Fruit fly (Drosophila melanogaster) whole organism, prepupa: ENCODE measurements around the gene CG18170.

ENCODE experiments used
- CG10631 ChIP-seq: fragments of 200-800 bp; sonication (Bioruptor generic); optimal IDR thresholded peaks from 2 replicates; lab custom pipeline; 2016; ENCODE audit warnings: missing biosample characterization, missing genetic modification characterization
- CG10669 ChIP-seq: fragments of 200-800 bp; sonication (Bioruptor generic); optimal IDR thresholded peaks from 3 replicates; lab custom pipeline; 2018; ENCODE audit warnings: missing biosample characterization, mild to moderate bottlenecking, missing genetic modification characterization, moderate library complexity
- CG11294 ChIP-seq: fragments of 200-800 bp; sonication (Bioruptor generic); IDR thresholded peaks from 2 replicates; pipeline ENCODE4 v1.3.6; 2022; ENCODE audit warnings: missing biosample characterization, missing genetic modification characterization
- CG11762 ChIP-seq: fragments of 200-800 bp; sonication (Bioruptor generic); optimal IDR thresholded peaks from 3 replicates; lab custom pipeline; 2016; ENCODE audit warnings: missing biosample characterization, missing genetic modification characterization; ENCODE audit not compliant: insufficient read depth
- CG11902 ChIP-seq: fragments of 200-800 bp; sonication (Bioruptor generic); optimal IDR thresholded peaks from 3 replicates; lab custom pipeline; 2016; ENCODE audit warnings: missing biosample characterization, missing genetic modification characterization
- CG15336 ChIP-seq: fragments of 200-800 bp; sonication (Bioruptor generic); IDR thresholded peaks from 2 replicates; pipeline ENCODE4 v1.3.6; 2022; ENCODE audit warnings: missing biosample characterization, missing genetic modification characterization
- CG1621 ChIP-seq: fragments of 200-800 bp; sonication (Bioruptor generic); optimal IDR thresholded peaks from 3 replicates; lab custom pipeline; 2018; ENCODE audit warnings: missing biosample characterization, mild to moderate bottlenecking, missing genetic modification characterization
- CG3032 ChIP-seq: fragments of 200-800 bp; optimal IDR thresholded peaks from 2 replicates; lab custom pipeline; 2019; ENCODE audit warnings: missing biosample characterization, mild to moderate bottlenecking, missing genetic modification characterization, moderate library complexity
- CG31627 ChIP-seq: fragments of 200-800 bp; sonication (Bioruptor generic); optimal IDR thresholded peaks from 3 replicates; lab custom pipeline; 2016; ENCODE audit warnings: missing biosample characterization, missing genetic modification characterization
- CG34406 ChIP-seq: fragments of 200-800 bp; sonication (Bioruptor generic); optimal IDR thresholded peaks from 3 replicates; lab custom pipeline; 2016; ENCODE audit warnings: missing biosample characterization, missing genetic modification characterization
- CG3919 ChIP-seq: fragments of 200-800 bp; sonication (Bioruptor generic); optimal IDR thresholded peaks from 3 replicates; lab custom pipeline; 2016; ENCODE audit warnings: missing biosample characterization, missing genetic modification characterization
- CG4318 ChIP-seq: fragments of 200-800 bp; sonication (Bioruptor generic); optimal IDR thresholded peaks from 3 replicates; lab custom pipeline; 2017; ENCODE audit warnings: missing biosample characterization, mild to moderate bottlenecking, missing genetic modification characterization
- CG6163 ChIP-seq: fragments of 200-800 bp; sonication (Bioruptor generic); IDR thresholded peaks from 3 replicates; pipeline ENCODE4 v1.3.6; 2022; ENCODE audit warnings: missing biosample characterization, missing genetic modification characterization
- CG6276 ChIP-seq: fragments of 200-800 bp; sonication (Bioruptor generic); optimal IDR thresholded peaks from 2 replicates; lab custom pipeline; 2017; ENCODE audit warnings: missing biosample characterization, mild to moderate bottlenecking, missing genetic modification characterization
- CG6792 ChIP-seq: fragments of 200-800 bp; sonication (Bioruptor generic); optimal IDR thresholded peaks from 3 replicates; lab custom pipeline; 2016; ENCODE audit warnings: missing biosample characterization, missing genetic modification characterization
- CG6854 ChIP-seq: fragments of 200-800 bp; sonication (Bioruptor generic); optimal IDR thresholded peaks from 2 replicates; lab custom pipeline; 2017; ENCODE audit warnings: missing biosample characterization, mild to moderate bottlenecking, missing genetic modification characterization
- CG7368 ChIP-seq: fragments of 200-800 bp; sonication (Bioruptor generic); optimal IDR thresholded peaks from 3 replicates; lab custom pipeline; 2016; ENCODE audit warnings: missing biosample characterization, missing genetic modification characterization
- CG8119 ChIP-seq: fragments of 200-800 bp; sonication (Bioruptor generic); IDR thresholded peaks from 3 replicates; pipeline ENCODE4 v1.3.6; 2022; ENCODE audit warnings: missing biosample characterization, missing genetic modification characterization
- CG8319 ChIP-seq: fragments of 200-800 bp; sonication (Bioruptor generic); optimal IDR thresholded peaks from 3 replicates; lab custom pipeline; 2016; ENCODE audit warnings: missing biosample characterization, missing genetic modification characterization
- CG9139 ChIP-seq: fragments of 200-800 bp; sonication (Bioruptor generic); optimal IDR thresholded peaks from 3 replicates; lab custom pipeline; 2017; ENCODE audit warnings: missing biosample characterization, mild to moderate bottlenecking, missing genetic modification characterization
- Eip75B ChIP-seq: fragments of 200-800 bp; sonication (Bioruptor generic); optimal IDR thresholded peaks from 3 replicates; lab custom pipeline; 2016; ENCODE audit warnings: missing biosample characterization, missing genetic modification characterization
- Eip78C ChIP-seq: fragments of 200-800 bp; sonication (Bioruptor generic); peaks from one replicate; lab custom pipeline; 2016; ENCODE audit warnings: missing biosample characterization, missing genetic modification characterization
- Eip93F ChIP-seq: fragments of 200-800 bp; sonication (Bioruptor generic); optimal IDR thresholded peaks from 2 replicates; lab custom pipeline; 2016; ENCODE audit warnings: missing biosample characterization, mild to moderate bottlenecking, missing genetic modification characterization
- Ets21C ChIP-seq: fragments of 200-800 bp; sonication (Bioruptor generic); optimal IDR thresholded peaks from 3 replicates; lab custom pipeline; 2016; ENCODE audit warnings: missing biosample characterization, missing genetic modification characterization
- Ets96B ChIP-seq: fragments of 200-800 bp; optimal IDR thresholded peaks from 2 replicates; lab custom pipeline; 2019; ENCODE audit warnings: missing biosample characterization, mild to moderate bottlenecking, missing genetic modification characterization, moderate library complexity
- Gug ChIP-seq: fragments of 200-800 bp; sonication (Bioruptor generic); IDR thresholded peaks from 2 replicates; pipeline ENCODE4 v1.3.6; 2022; ENCODE audit warnings: missing biosample characterization, missing genetic modification characterization
- Hr38 ChIP-seq: sonication (Bioruptor generic); optimal IDR thresholded peaks from 2 replicates; lab custom pipeline; 2016; ENCODE audit warnings: missing biosample characterization, missing genetic modification characterization
- Hr4 ChIP-seq: fragments of 200-800 bp; sonication (Bioruptor generic); optimal IDR thresholded peaks from 3 replicates; lab custom pipeline; 2016; ENCODE audit warnings: missing biosample characterization, missing genetic modification characterization
- Lpt ChIP-seq: fragments of 200-800 bp; sonication (Bioruptor generic); optimal IDR thresholded peaks from 3 replicates; lab custom pipeline; 2016; ENCODE audit warnings: missing biosample characterization, missing genetic modification characterization
- Met ChIP-seq: fragments of 200-800 bp; sonication (Bioruptor generic); optimal IDR thresholded peaks from 3 replicates; lab custom pipeline; 2016; ENCODE audit warnings: missing biosample characterization, missing genetic modification characterization
- Smox ChIP-seq: fragments of 200-800 bp; sonication (Bioruptor generic); optimal IDR thresholded peaks from 3 replicates; lab custom pipeline; 2016; ENCODE audit warnings: missing biosample characterization, missing genetic modification characterization
- Sox102F ChIP-seq: fragments of 200-800 bp; sonication (Bioruptor generic); optimal IDR thresholded peaks from 2 replicates; lab custom pipeline; 2016; ENCODE audit warnings: missing biosample characterization, mild to moderate bottlenecking, missing genetic modification characterization
- Sox14 ChIP-seq: fragments of 200-800 bp; sonication (Bioruptor generic); optimal IDR thresholded peaks from 3 replicates; lab custom pipeline; 2016; ENCODE audit warnings: missing biosample characterization, missing genetic modification characterization
- Sox15 ChIP-seq: fragments of 200-800 bp; sonication (Bioruptor generic); optimal IDR thresholded peaks from 3 replicates; lab custom pipeline; 2016; ENCODE audit warnings: missing biosample characterization, missing genetic modification characterization
- achi ChIP-seq: fragments of 200-800 bp; sonication (Bioruptor generic); optimal IDR thresholded peaks from 3 replicates; lab custom pipeline; 2016; ENCODE audit warnings: missing biosample characterization, missing genetic modification characterization
- acj6 ChIP-seq: fragments of 200-800 bp; sonication (Bioruptor generic); optimal IDR thresholded peaks from 3 replicates; lab custom pipeline; 2016; ENCODE audit warnings: missing biosample characterization, missing genetic modification characterization
- cyc ChIP-seq: fragments of 200-800 bp; sonication (Bioruptor generic); optimal IDR thresholded peaks from 3 replicates; lab custom pipeline; 2016; ENCODE audit warnings: missing biosample characterization, missing genetic modification characterization
- dsx ChIP-seq: fragments of 200-800 bp; optimal IDR thresholded peaks from 3 replicates; lab custom pipeline; 2019; ENCODE audit warnings: missing biosample characterization, mild to moderate bottlenecking, missing genetic modification characterization, moderate library complexity; ENCODE audit not compliant: poor library complexity, severe bottlenecking
- eg ChIP-seq: fragments of 200-800 bp; sonication (Bioruptor generic); IDR thresholded peaks from 3 replicates; pipeline ENCODE4 v1.3.6; 2022; ENCODE audit warnings: missing biosample characterization, missing genetic modification characterization
- esn ChIP-seq: fragments of 200-800 bp; sonication (Bioruptor generic); optimal IDR thresholded peaks from 2 replicates; lab custom pipeline; 2016; ENCODE audit warnings: missing biosample characterization, mild to moderate bottlenecking, missing genetic modification characterization, moderate library complexity
- fd59A ChIP-seq: fragments of 200-800 bp; sonication (Bioruptor generic); optimal IDR thresholded peaks from 2 replicates; lab custom pipeline; 2017; ENCODE audit warnings: missing biosample characterization, mild to moderate bottlenecking, missing genetic modification characterization, missing genetic modification reagents
- fd85E ChIP-seq: fragments of 200-800 bp; sonication (Bioruptor generic); optimal IDR thresholded peaks from 3 replicates; lab custom pipeline; 2016; ENCODE audit warnings: missing biosample characterization, missing genetic modification characterization
- fkh ChIP-seq: fragments of 200-800 bp; sonication (Bioruptor generic); optimal IDR thresholded peaks from 3 replicates; lab custom pipeline; 2017; ENCODE audit warnings: missing biosample characterization, mild to moderate bottlenecking, missing genetic modification characterization, moderate library complexity
- lz ChIP-seq: fragments of 200-800 bp; sonication (Bioruptor generic); optimal IDR thresholded peaks from 3 replicates; lab custom pipeline; 2016; ENCODE audit warnings: missing biosample characterization, missing genetic modification characterization
- pdm3 ChIP-seq: fragments of 200-800 bp; sonication (Bioruptor generic); optimal IDR thresholded peaks from 3 replicates; lab custom pipeline; 2016; ENCODE audit warnings: missing biosample characterization, missing genetic modification characterization
- salr ChIP-seq, 2 experiments: fragments of 200-800 bp; sonication (Bioruptor generic); optimal IDR thresholded peaks; 3 replicates each; lab custom pipeline; 2016 to 2018; ENCODE audit warnings: missing biosample characterization in 2 of 2, missing genetic modification characterization in 2 of 2, mild to moderate bottlenecking in 1 of 2
- spab ChIP-seq: fragments of 200-800 bp; sonication (Bioruptor generic); optimal IDR thresholded peaks from 2 replicates; lab custom pipeline; 2017; ENCODE audit warnings: missing biosample characterization, mild to moderate bottlenecking, missing genetic modification characterization, missing genetic modification reagents
- svp ChIP-seq: fragments of 200-800 bp; sonication (Bioruptor generic); peaks from one replicate; lab custom pipeline; 2016; ENCODE audit warnings: missing biosample characterization, missing genetic modification characterization
- topi ChIP-seq: fragments of 200-800 bp; sonication (Bioruptor generic); optimal IDR thresholded peaks from 3 replicates; lab custom pipeline; 2016; ENCODE audit warnings: missing biosample characterization, missing genetic modification characterization
- vri ChIP-seq: fragments of 200-800 bp; sonication (Bioruptor generic); optimal IDR thresholded peaks from 3 replicates; lab custom pipeline; 2016; ENCODE audit warnings: missing biosample characterization, mild to moderate bottlenecking, missing genetic modification characterization

CG18170 gene

dm6 chr3L:1584003-1584402 lies 18.8 kb upstream of the CG18170 start (continued):
- TF ChIP-seq spab (no peak), topi (GFP tag; lab: Kevin White, UChicago) (no peak), Hr4 (GFP tag; lab: Kevin White, UChicago) (peak; percentile 92)

dm6 chr3L:1584781-1585180 lies 18.0 kb upstream of the CG18170 start:
- TF ChIP-seq topi (GFP tag; lab: Kevin White, UChicago), result peak; percentile 87
- peak; percentile 76 for TF ChIP-seq CG3032 (tag; lab: Kevin White, UChicago)
- TF ChIP-seq svp (GFP tag; lab: Kevin White, UChicago), result peak; percentile 94
- peak; percentile 94 for TF ChIP-seq CG11294
- TF ChIP-seq Eip78C (GFP tag; lab: Kevin White, UChicago), result peak; percentile 97
- TF ChIP-seq eg (GFP tag; lab: Robert Waterston, UW), result peak; percentile 96
- peak; percentile 56 for TF ChIP-seq Smox
- TF ChIP-seq CG4318, result peak; percentile 60
- TF ChIP-seq CG6792 (GFP tag; lab: Kevin White, UChicago), result peak; percentile 77
- TF ChIP-seq CG10631 (GFP tag; lab: Kevin White, UChicago), result peak; percentile 69
- no peak for TF ChIP-seq fkh (GFP tag; lab: Kevin White, UChicago)
- TF ChIP-seq vri (GFP tag; lab: Kevin White, UChicago), result peak; percentile 27
- no peak for TF ChIP-seq Eip93F (GFP tag; lab: Kevin White, UChicago)
- TF ChIP-seq dsx, result peak; percentile 76
- peak; percentile 89 for TF ChIP-seq CG6276 (GFP tag; lab: Kevin White, UChicago)
- peak; percentile 73 for TF ChIP-seq CG9139
- TF ChIP-seq CG10669 (GFP tag; lab: Kevin White, UChicago), result peak; percentile 83
- TF ChIP-seq CG8119 (GFP tag; lab: Robert Waterston, UW), result peak; percentile 91
- peak; percentile 73 for TF ChIP-seq Lpt (GFP tag; lab: Kevin White, UChicago)
- TF ChIP-seq CG6854 (GFP tag; lab: Kevin White, UChicago), result peak; percentile 80
- TF ChIP-seq Gug (GFP tag; lab: Robert Waterston, UW), result peak; percentile 96
- peak; percentile 79 for TF ChIP-seq CG31627 (GFP tag; lab: Kevin White, UChicago)
- peak; percentile 57 for TF ChIP-seq Met (GFP tag; lab: Kevin White, UChicago)
- peak; percentile 82 for TF ChIP-seq Hr4 (GFP tag; lab: Kevin White, UChicago)
- peak; percentile 94 for TF ChIP-seq CG15336 (GFP tag; lab: Robert Waterston, UW)
- TF ChIP-seq acj6 (GFP tag; lab: Kevin White, UChicago), result peak; percentile 76
- peak; percentile 67 for TF ChIP-seq CG34406
- peak; percentile 63 for TF ChIP-seq Ets21C
- TF ChIP-seq achi (GFP tag; lab: Kevin White, UChicago), result peak; percentile 87
- peak; percentile 68 for TF ChIP-seq Eip75B
- TF ChIP-seq pdm3 (GFP tag; lab: Kevin White, UChicago), result peak; percentile 81
- TF ChIP-seq Sox15, result peak; percentile 51
- peak; percentile 93 for TF ChIP-seq cyc
- TF ChIP-seq CG11902 (GFP tag; lab: Kevin White, UChicago), result peak; percentile 86
- peak; percentile 82 for TF ChIP-seq fd85E
- TF ChIP-seq Hr38 (GFP tag; lab: Kevin White, UChicago), result no peak
- TF ChIP-seq esn (GFP tag; lab: Kevin White, UChicago), result peak; percentile 80
- peak; percentile 86 for TF ChIP-seq CG7368 (GFP tag; lab: Kevin White, UChicago)
- peak; percentile 96 for TF ChIP-seq CG6163 (GFP tag; lab: Robert Waterston, UW)
- TF ChIP-seq Sox14 (GFP tag; lab: Kevin White, UChicago), result peak; percentile 72
- peak; percentile 50 for TF ChIP-seq CG1621
- peak; percentile 85 for TF ChIP-seq CG11762 (GFP tag; lab: Kevin White, UChicago)
- peak; percentile 80 for TF ChIP-seq lz (GFP tag; lab: Kevin White, UChicago)
- peak; percentile 93 for TF ChIP-seq CG3919 (GFP tag; lab: Kevin White, UChicago)
- TF ChIP-seq CG8319, result peak; percentile 77
- peak; percentile 76 for TF ChIP-seq spab
- peak; percentile 80 for TF ChIP-seq Ets96B
- TF ChIP-seq Sox102F (GFP tag; lab: Kevin White, UChicago), result peak; percentile 78
- TF ChIP-seq salr (GFP tag; optimal IDR thresholded peaks at IDR 0.05; lab: Kevin White, UChicago), result peak; percentile 4 to 73
- peak; percentile 8 for TF ChIP-seq fd59A (GFP tag; lab: Kevin White, UChicago)
